Fruit fly (Drosophila melanogaster) whole organism, embryonic: ENCODE data around the gene CG7275.

Source experiments
- CG11560 ChIP-seq: fragments of 200-800 bp; sonication (Bioruptor generic); IDR thresholded peaks from 3 replicates; pipeline ENCODE4 v1.3.6; 2022; ENCODE audit warnings: missing biosample characterization, missing genetic modification characterization
- CG34376 ChIP-seq: fragments of 200-800 bp; sonication (Bioruptor generic); optimal IDR thresholded peaks from 2 replicates; lab custom pipeline; 2018; ENCODE audit warnings: missing biosample characterization, mild to moderate bottlenecking, missing genetic modification characterization
- CG3838 ChIP-seq: fragments of 200-800 bp; sonication (Bioruptor generic); optimal IDR thresholded peaks from 3 replicates; lab custom pipeline; 2016; ENCODE audit warnings: missing biosample characterization, missing genetic modification characterization
- CG4707 ChIP-seq: fragments of 200-800 bp; sonication (Bioruptor generic); optimal IDR thresholded peaks from 2 replicates; lab custom pipeline; 2018; ENCODE audit warnings: missing biosample characterization, mild to moderate bottlenecking, missing genetic modification characterization, moderate library complexity
- CG6683 ChIP-seq: fragments of 200-800 bp; sonication (Bioruptor generic); optimal IDR thresholded peaks from 2 replicates; lab custom pipeline; 2017; ENCODE audit warnings: missing biosample characterization, mild to moderate bottlenecking, missing genetic modification characterization, missing genetic modification reagents
- CG7928 ChIP-seq: fragments of 200-800 bp; sonication (Bioruptor generic); optimal IDR thresholded peaks from 2 replicates; lab custom pipeline; 2017; ENCODE audit warnings: missing biosample characterization, mild to moderate bottlenecking, missing genetic modification characterization
- H2.0 ChIP-seq: fragments of 200-800 bp; sonication (Bioruptor generic); IDR thresholded peaks from 2 replicates; pipeline ENCODE4 v1.3.6; 2022; ENCODE audit warnings: missing biosample characterization, missing genetic modification characterization
- Lhr ChIP-seq: fragments of 200-800 bp; sonication (Bioruptor generic); optimal IDR thresholded peaks from 3 replicates; lab custom pipeline; 2017; ENCODE audit warnings: mild to moderate bottlenecking, missing biosample characterization, missing genetic modification reagents, missing genetic modification characterization
- fd96Cb ChIP-seq: fragments of 200-800 bp; sonication (Bioruptor generic); optimal IDR thresholded peaks from 2 replicates; lab custom pipeline; 2018; ENCODE audit warnings: missing biosample characterization, mild to moderate bottlenecking, missing genetic modification characterization, moderate library complexity
- gem ChIP-seq: fragments of 200-800 bp; sonication (Bioruptor generic); optimal IDR thresholded peaks from 2 replicates; lab custom pipeline; 2019; ENCODE audit warnings: missing biosample characterization, mild to moderate bottlenecking, missing genetic modification characterization, moderate library complexity
- oc ChIP-seq: fragments of 200-800 bp; sonication (Bioruptor generic); optimal IDR thresholded peaks from 2 replicates; lab custom pipeline; 2018; ENCODE audit warnings: missing biosample characterization, mild to moderate bottlenecking, missing genetic modification characterization, moderate library complexity
- sqz ChIP-seq: fragments of 200-800 bp; sonication (Bioruptor generic); optimal IDR thresholded peaks from 3 replicates; lab custom pipeline; 2018; ENCODE audit warnings: missing biosample characterization, mild to moderate bottlenecking, missing genetic modification characterization
- tna ChIP-seq: fragments of 200-800 bp; sonication (Bioruptor generic); IDR thresholded peaks from 2 replicates; pipeline ENCODE4 v1.3.6; 2022; ENCODE audit warnings: missing biosample characterization, missing genetic modification characterization; ENCODE audit not compliant: partially characterized antibody

- TF ChIP-seq CG3838 (GFP tag; lab: Kevin White, UChicago) (no peak), CG11560 (tag; lab: Robert Waterston, UW) (no peak), Lhr (GFP tag; lab: Kevin White, UChicago) (no peak), CG6683 (no peak), sqz (GFP tag; lab: Kevin White, UChicago) (no peak), gem (tag; lab: Kevin White, UChicago) (no peak), H2.0 (GFP tag; lab: Robert Waterston, UW) (no peak), fd96Cb (tag; lab: Kevin White, UChicago) (no peak), CG7928 (GFP tag; lab: Kevin White, UChicago) (no peak), CG4707 (no peak), CG34376 (GFP tag; lab: Kevin White, UChicago) (no peak), oc (no peak), tna (no peak)
Measured at dm6 chr3L:15535228-15535598, 36.5 kb downstream of the CG7275 start, which contains the start of gene CrebA.
